Fruit fly (Drosophila melanogaster) Kc167 (cell line): ENCODE data around the gene CG6843.

Experiments used
- Myc ChIP-seq: fragments of >200 bp; optimal IDR thresholded peaks from 2 replicates; lab custom pipeline; 2017; ENCODE audit warnings: missing external identifiers
- h ChIP-seq: fragments of >200 bp; optimal IDR thresholded peaks from 3 replicates; lab custom pipeline; 2018; ENCODE audit warnings: missing external identifiers
- psq ChIP-seq: fragments of >200 bp; optimal IDR thresholded peaks from 2 replicates; lab custom pipeline; 2017; ENCODE audit warnings: missing external identifiers
- ttk ChIP-seq: sonication (Bioruptor generic); optimal IDR thresholded peaks from 2 replicates; lab custom pipeline; 2017; ENCODE audit warnings: missing external identifiers

- no peak for TF ChIP-seq h (lab: Kevin White, UChicago)
- TF ChIP-seq psq (lab: Kevin White, UChicago) = no peak
- no peak for TF ChIP-seq Myc (lab: Kevin White, UChicago)
- no peak for TF ChIP-seq ttk
Measured at dm6 chr3L:18863327-18863726, 38.1 kb upstream of the CG6843 start, which contains the start of gene CG6865.
